Fruit fly (Drosophila melanogaster): ENCODE results near the gene Irp-1A.

DNA sequence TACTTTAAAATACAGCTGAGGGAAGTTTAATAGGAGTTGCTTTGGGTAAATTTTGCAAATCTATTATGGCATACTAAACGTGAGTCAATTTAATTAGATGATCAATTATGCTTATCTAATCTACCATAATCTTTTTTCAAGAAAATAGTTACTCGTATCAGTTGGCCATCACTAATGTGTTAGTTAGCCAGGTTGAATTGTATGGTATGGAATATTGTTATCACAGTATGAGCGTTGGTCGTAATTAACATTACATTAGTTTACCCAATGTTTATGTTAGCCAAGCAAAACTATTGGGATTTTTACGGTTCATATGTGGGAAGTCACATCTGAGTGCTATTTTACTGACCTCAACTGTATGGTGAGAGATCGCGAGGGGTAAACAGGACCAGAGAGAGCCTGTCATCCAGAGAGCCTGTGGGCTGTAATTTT lies 50.8 kb downstream of the Irp-1A start:
- TF ChIP-seq CG8478 (optimal IDR thresholded peaks at IDR 0.05), result no peak
- TF ChIP-seq psq (optimal IDR thresholded peaks at IDR 0.05), result no peak
- no peak for TF ChIP-seq usp (GFP tag; optimal IDR thresholded peaks at IDR 0.05)
- TF ChIP-seq EcR (GFP tag; optimal IDR thresholded peaks at IDR 0.05), result no peak
- TF ChIP-seq pan (optimal IDR thresholded peaks at IDR 0.05), result no peak

Data from whole organism.